Worm (Caenorhabditis elegans): ENCODE data around the gene ZK742.7.

ce11 chrV:7749708-7750107, 48.5 kb upstream of the ZK742.7 start:
- TF ChIP-seq nhr-11 (tag; optimal IDR thresholded peaks at IDR 0.05), result no peak
- no peak for TF ChIP-seq mdl-1 (tag; optimal IDR thresholded peaks at IDR 0.05)
- no peak for TF ChIP-seq aly-2 (tag; optimal IDR thresholded peaks at IDR 0.05)
- TF ChIP-seq tbx-2 (tag; optimal IDR thresholded peaks at IDR 0.05), result no peak
- TF ChIP-seq snpc-4 (tag; optimal IDR thresholded peaks at IDR 0.05), result no peak
- TF ChIP-seq unc-62 (GFP tag; optimal IDR thresholded peaks at IDR 0.05), result no peak
- TF ChIP-seq lin-39 (tag; optimal IDR thresholded peaks at IDR 0.05), result no peak
- no peak for TF ChIP-seq ama-1 (optimal IDR thresholded peaks at IDR 0.05)
- no peak for TF ChIP-seq nhr-90 (tag; optimal IDR thresholded peaks at IDR 0.05; ENCODE audit: poor library complexity)
- no peak for TF ChIP-seq nhr-76 (tag; optimal IDR thresholded peaks at IDR 0.05)

Measured in whole organism, L1 larva.